Worm (Caenorhabditis elegans): ENCODE measurements around the gene C53A5.2.

DNA sequence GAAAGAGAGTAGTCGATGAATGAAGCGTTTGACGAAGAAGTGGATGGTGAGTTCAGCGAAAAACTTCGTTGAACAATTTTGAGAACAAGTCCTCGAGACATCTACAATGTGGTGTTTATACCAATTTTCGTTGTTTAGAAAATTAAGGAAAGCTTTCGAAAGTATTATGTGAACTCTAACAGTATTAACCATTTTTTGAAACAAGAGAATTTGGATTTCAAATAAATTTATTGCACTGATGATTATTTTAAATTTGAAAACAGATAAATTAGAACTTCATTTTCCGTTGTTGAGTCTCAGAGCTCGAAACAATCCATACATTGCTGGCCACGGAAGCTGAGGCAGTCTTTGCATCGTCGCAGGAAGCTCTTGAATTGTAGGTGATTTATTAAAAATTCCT, 491 bp downstream of the C53A5.2 start, which contains the start of gene C53A5.16:
- TF ChIP-seq lsy-12 (tag; optimal IDR thresholded peaks at IDR 0.05) (no peak), egl-27 (tag; optimal IDR thresholded peaks at IDR 0.05) (no peak), eor-1 (tag; optimal IDR thresholded peaks at IDR 0.05) (no peak), nhr-237 (tag; optimal IDR thresholded peaks at IDR 0.05) (no peak), ZK546.5 (tag; optimal IDR thresholded peaks at IDR 0.05) (no peak), snpc-4 (tag; optimal IDR thresholded peaks at IDR 0.05) (no peak), zag-1 (tag; optimal IDR thresholded peaks at IDR 0.05) (no peak), ceh-16 (tag; optimal IDR thresholded peaks at IDR 0.05) (no peak), ama-1 (optimal IDR thresholded peaks at IDR 0.05) (no peak), lin-15B (tag; optimal IDR thresholded peaks at IDR 0.05) (no peak), nhr-23 (tag; optimal IDR thresholded peaks at IDR 0.05) (no peak), R02D3.7 (tag; optimal IDR thresholded peaks at IDR 0.05) (no peak), nhr-76 (tag; optimal IDR thresholded peaks at IDR 0.05) (no peak)

All from whole organism, L3 larva.